Worm (Caenorhabditis elegans) whole organism, midembryonic: ENCODE data around the gene K09A9.6.

Source experiments
- T22C8.4 ChIP-seq: fragments of 200-800 bp; sonication (Bioruptor generic); IDR thresholded peaks from 2 replicates; pipeline ENCODE4 v1.3.6; 2022; ENCODE audit warnings: missing genetic modification characterization, missing compliant biosample characterization
- flt-1 ChIP-seq: fragments of 200-800 bp; sonication (Bioruptor generic); IDR thresholded peaks from 2 replicates; pipeline ENCODE4 v1.3.6; 2022; ENCODE audit warnings: missing genetic modification characterization, missing compliant biosample characterization
- med-1 ChIP-seq: sonication (generic microtip); optimal IDR thresholded peaks from 2 replicates; lab custom pipeline; 2017; ENCODE audit warnings: missing genetic modification characterization, mild to moderate bottlenecking, missing compliant biosample characterization, antibody characterized with exemption, missing genetic modification reagents; ENCODE audit not compliant: insufficient read depth
- tab-1 ChIP-seq: fragments of 200-800 bp; sonication (Bioruptor generic); IDR thresholded peaks from 2 replicates; pipeline ENCODE4 v1.3.6; 2022; ENCODE audit warnings: missing genetic modification characterization, missing compliant biosample characterization
- ztf-29 ChIP-seq: fragments of 200-800 bp; sonication (Bioruptor generic); IDR thresholded peaks from 2 replicates; pipeline ENCODE4 v1.3.6; 2022; ENCODE audit warnings: missing genetic modification reagents, missing genetic modification characterization, missing compliant biosample characterization

ce11 chrX:15604236-15604635 lies 27.2 kb downstream of the K09A9.6 start:
- no peak for TF ChIP-seq tab-1 (GFP tag; lab: Robert Waterston, UW)
- no peak for TF ChIP-seq ztf-29 (GFP tag; lab: Robert Waterston, UW)
- no peak for TF ChIP-seq T22C8.4 (GFP tag; lab: Robert Waterston, UW)
- no peak for TF ChIP-seq flt-1 (GFP tag; lab: Robert Waterston, UW)
- TF ChIP-seq med-1 (GFP tag; lab: Kevin White, UChicago): no peak
